Worm (Caenorhabditis elegans): ENCODE results near the gene anmt-2.

DNA sequence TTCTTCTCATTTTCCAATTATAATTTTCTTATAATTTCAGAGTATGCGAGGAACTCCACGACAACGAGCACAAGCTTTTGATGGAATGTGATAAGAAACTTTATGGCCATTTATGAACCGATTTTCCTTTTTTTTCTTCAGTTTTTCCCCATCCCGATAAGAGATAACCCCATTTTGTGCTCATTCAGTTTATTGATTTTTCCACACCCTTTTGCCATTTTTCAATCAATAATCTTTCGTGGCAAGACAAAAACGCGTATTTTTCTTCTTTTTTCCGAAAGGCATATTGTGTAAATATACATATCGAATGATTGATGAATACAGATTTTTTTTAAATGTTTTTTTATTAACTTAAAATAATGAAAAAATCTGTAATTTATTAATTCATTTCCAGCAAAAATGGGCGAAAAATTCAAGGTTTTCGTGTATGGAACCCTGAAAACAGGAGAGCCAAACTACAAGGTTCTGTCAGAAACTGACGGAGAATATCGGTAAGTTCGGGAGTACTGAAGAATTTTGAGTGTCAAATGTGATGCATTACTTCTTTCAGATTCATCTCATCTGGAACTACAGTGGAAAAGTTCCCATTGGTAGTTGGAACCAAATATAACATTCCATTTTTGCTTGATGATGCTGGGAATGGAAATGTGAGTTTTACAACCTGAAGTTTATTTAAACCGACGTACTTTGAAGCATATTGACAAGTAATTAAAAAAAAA is 6.9 kb upstream of the anmt-2 start, which contains the start of gene F42A10.9:
- TF ChIP-seq flt-1 (GFP tag; IDR thresholded peaks at IDR 0.05) (no peak), cog-1 (tag; optimal IDR thresholded peaks at IDR 0.05) (no peak), tab-1 (GFP tag; IDR thresholded peaks at IDR 0.05) (no peak), ref-1 (GFP tag; conservative IDR thresholded peaks at IDR 0.05) (no peak), klf-2 (GFP tag; conservative IDR thresholded peaks at IDR 0.05) (no peak), T22C8.4 (GFP tag; IDR thresholded peaks at IDR 0.05) (0 out of 2 replicates have a peak, but pooled peaks have one; percentile 16), ztf-23 (GFP tag; IDR thresholded peaks at IDR 0.05) (no peak), med-1 (GFP tag; optimal IDR thresholded peaks at IDR 0.05; ENCODE audit: insufficient read depth) (no peak)

All from whole organism, midembryonic.